Worm (Caenorhabditis elegans) whole organism, L2 larva: ENCODE measurements around the gene F25D1.8.

Experiments
- ama-1 ChIP-seq: fragments of 150-350 bp; optimal IDR thresholded peaks from 2 replicates; lab custom pipeline; 2018; ENCODE audit warnings: inconsistent platforms
- ceh-16 ChIP-seq: fragments of 150-350 bp; optimal IDR thresholded peaks from 2 replicates; lab custom pipeline; 2014; ENCODE audit warnings: missing biosample characterization, missing genetic modification characterization
- ceh-82 ChIP-seq: fragments of 150-350 bp; optimal IDR thresholded peaks from 2 replicates; lab custom pipeline; 2014; ENCODE audit warnings: missing biosample characterization, missing genetic modification characterization
- dmd-4 ChIP-seq: sonication (generic microtip); optimal IDR thresholded peaks from 2 replicates; lab custom pipeline; 2017; ENCODE audit warnings: missing biosample characterization, missing genetic modification characterization
- lin-39 ChIP-seq: fragments of 150-350 bp; optimal IDR thresholded peaks from 2 replicates; lab custom pipeline; 2014; ENCODE audit warnings: missing biosample characterization, missing genetic modification reagents, missing genetic modification characterization
- mbf-1 ChIP-seq: sonication (generic microtip); optimal IDR thresholded peaks from 2 replicates; lab custom pipeline; 2017; ENCODE audit warnings: missing biosample characterization, missing genetic modification characterization
- mdl-1 ChIP-seq, 2 experiments: fragments of 150-350 bp in 1 of 2; sonication (generic microtip) in 1 of 2; optimal IDR thresholded peaks; 2 replicates each; lab custom pipeline; 2017; ENCODE audit warnings: missing biosample characterization in 2 of 2, missing genetic modification characterization in 2 of 2
- skn-1 ChIP-seq: sonication (generic microtip); optimal IDR thresholded peaks from 2 replicates; lab custom pipeline; 2017; ENCODE audit warnings: missing biosample characterization, missing genetic modification characterization
- snpc-4 ChIP-seq: fragments of 150-350 bp; optimal IDR thresholded peaks from 2 replicates; lab custom pipeline; 2014; ENCODE audit warnings: missing biosample characterization, missing genetic modification characterization
- unc-39 ChIP-seq: fragments of 150-350 bp; optimal IDR thresholded peaks from 2 replicates; lab custom pipeline; 2014; ENCODE audit warnings: missing biosample characterization, missing genetic modification characterization

- TF ChIP-seq lin-39 (tag; lab: Kevin White, UChicago) (no peak), ama-1 (lab: Kevin White, UChicago) (no peak), skn-1 (no peak), ceh-82 (tag; lab: Kevin White, UChicago) (no peak), dmd-4 (tag; lab: Kevin White, UChicago) (no peak), mbf-1 (tag; lab: Kevin White, UChicago) (no peak), unc-39 (no peak), snpc-4 (tag; lab: Kevin White, UChicago) (no peak), ceh-16 (tag; lab: Kevin White, UChicago) (no peak), mdl-1 (tag; optimal IDR thresholded peaks at IDR 0.05; lab: Kevin White, UChicago) (no peak)
Measured at ce11 chrV:10516702-10517101, 22.5 kb upstream of the F25D1.8 start.
